Worm (Caenorhabditis elegans) whole organism, L3 larva: Measurements from ENCODE around the gene wht-3.

Experiments used
- lin-15B ChIP-seq: fragments of 150-350 bp; optimal IDR thresholded peaks from 2 replicates; lab custom pipeline; 2014; ENCODE audit warnings: missing biosample characterization, missing genetic modification characterization
- nhr-43 ChIP-seq: sonication (generic microtip); optimal IDR thresholded peaks from 2 replicates; lab custom pipeline; 2016; ENCODE audit warnings: mild to moderate bottlenecking, missing genetic modification characterization, missing compliant biosample characterization; ENCODE audit not compliant: poor library complexity, severe bottlenecking

The wht-3 gene

ce11 chrIII:4098107-4098620, 53.2 kb downstream of the wht-3 start, which contains the start of gene rei-1:
TSS of gene rei-1 (minus strand) at chrIII:4098190.
- peak; percentile 8 for TF ChIP-seq nhr-43
- no peak for TF ChIP-seq lin-15B (tag; lab: Kevin White, UChicago)
